Worm (Caenorhabditis elegans): ENCODE measurements around the gene dli-1.

ce11 chrIV:13089671-13090242 lies 8.8 kb downstream of the dli-1 start:
- no peak for TF ChIP-seq nhr-11 (tag; optimal IDR thresholded peaks at IDR 0.05)
- TF ChIP-seq ceh-6 (GFP tag; optimal IDR thresholded peaks at IDR 0.05) = no peak
- no peak for TF ChIP-seq F13H6.1 (tag; optimal IDR thresholded peaks at IDR 0.05)
- TF ChIP-seq ceh-2 (tag; optimal IDR thresholded peaks at IDR 0.05) = no peak
- TF ChIP-seq eyg-1 (tag; optimal IDR thresholded peaks at IDR 0.05) = no peak
- TF ChIP-seq hlh-8 (tag; optimal IDR thresholded peaks at IDR 0.05) = no peak
- no peak for TF ChIP-seq fkh-10 (GFP tag; optimal IDR thresholded peaks at IDR 0.05)
- no peak for TF ChIP-seq pha-4 (tag; optimal IDR thresholded peaks at IDR 0.05)
- no peak for TF ChIP-seq hlh-30 (tag; optimal IDR thresholded peaks at IDR 0.05; ENCODE audit: insufficient read depth)
- no peak for TF ChIP-seq sox-2 (GFP tag; IDR thresholded peaks at IDR 0.05)

Measured in whole organism, late embryonic.